Fruit fly (Drosophila melanogaster) whole organism, embryonic: Measurements from ENCODE around the gene mil.

Source experiments
- Aef1 ChIP-seq: fragments of 200-800 bp; sonication (Bioruptor generic); IDR thresholded peaks from 3 replicates; pipeline ENCODE4 v1.3.6; 2022; ENCODE audit warnings: missing biosample characterization, missing genetic modification characterization
- BtbVII ChIP-seq: fragments of 200-800 bp; sonication (Bioruptor generic); optimal IDR thresholded peaks from 3 replicates; lab custom pipeline; 2017; ENCODE audit warnings: missing biosample characterization, mild to moderate bottlenecking, missing genetic modification characterization
- CG10209 ChIP-seq: fragments of 200-800 bp; sonication (Bioruptor generic); optimal IDR thresholded peaks from 3 replicates; lab custom pipeline; 2017; ENCODE audit warnings: missing biosample characterization, mild to moderate bottlenecking, missing genetic modification characterization, missing genetic modification reagents
- CG10267 ChIP-seq: fragments of 200-800 bp; sonication (Bioruptor generic); optimal IDR thresholded peaks from 2 replicates; lab custom pipeline; 2018; ENCODE audit warnings: missing biosample characterization, mild to moderate bottlenecking, missing genetic modification characterization, moderate library complexity
- CG10462 ChIP-seq: fragments of 200-800 bp; sonication (Bioruptor generic); optimal IDR thresholded peaks from 2 replicates; lab custom pipeline; 2016; ENCODE audit warnings: missing biosample characterization, missing genetic modification characterization
- CG12104 ChIP-seq: fragments of 200-800 bp; sonication (Bioruptor generic); optimal IDR thresholded peaks from 3 replicates; lab custom pipeline; 2016; ENCODE audit warnings: missing biosample characterization, missing genetic modification characterization
- CG13123 ChIP-seq: fragments of 200-800 bp; sonication (Bioruptor generic); optimal IDR thresholded peaks from 2 replicates; lab custom pipeline; 2016; ENCODE audit warnings: missing biosample characterization, missing genetic modification characterization
- CG14710 ChIP-seq: fragments of 200-800 bp; sonication (Bioruptor generic); optimal IDR thresholded peaks from 3 replicates; lab custom pipeline; 2019; ENCODE audit warnings: missing biosample characterization, mild to moderate bottlenecking, missing genetic modification characterization, moderate library complexity
- CG15601 ChIP-seq: fragments of 200-800 bp; sonication (Bioruptor generic); optimal IDR thresholded peaks from 3 replicates; lab custom pipeline; 2019; ENCODE audit warnings: missing biosample characterization, mild to moderate bottlenecking, missing genetic modification characterization, moderate library complexity
- CG16779 ChIP-seq: fragments of 200-800 bp; sonication (Bioruptor generic); IDR thresholded peaks from 2 replicates; pipeline ENCODE4 v1.3.6; 2022; ENCODE audit warnings: missing biosample characterization, missing genetic modification characterization
- CG2129 ChIP-seq: fragments of 200-800 bp; sonication (Bioruptor generic); IDR thresholded peaks from 2 replicates; pipeline ENCODE4 v1.3.6; 2022; ENCODE audit warnings: missing biosample characterization, missing genetic modification characterization; ENCODE audit not compliant: partially characterized antibody
- CG2678 ChIP-seq: fragments of 200-800 bp; sonication (Bioruptor generic); optimal IDR thresholded peaks from 3 replicates; lab custom pipeline; 2019; ENCODE audit warnings: missing biosample characterization, mild to moderate bottlenecking, missing genetic modification characterization, moderate library complexity
- CG4282 ChIP-seq: fragments of 200-800 bp; sonication (Bioruptor generic); optimal IDR thresholded peaks from 2 replicates; lab custom pipeline; 2016; ENCODE audit warnings: missing biosample characterization, missing genetic modification characterization
- CG4730 ChIP-seq: fragments of 200-800 bp; sonication (Bioruptor generic); IDR thresholded peaks from 2 replicates; pipeline ENCODE4 v1.3.6; 2022; ENCODE audit warnings: missing biosample characterization, missing genetic modification characterization
- CG4820 ChIP-seq: fragments of 200-800 bp; sonication (Bioruptor generic); optimal IDR thresholded peaks from 3 replicates; lab custom pipeline; 2016; ENCODE audit warnings: missing biosample characterization, missing genetic modification characterization
- CG5180 ChIP-seq: fragments of 200-800 bp; sonication (Bioruptor generic); optimal IDR thresholded peaks from 3 replicates; lab custom pipeline; 2017; ENCODE audit warnings: missing biosample characterization, missing genetic modification characterization, mild to moderate bottlenecking, moderate library complexity, missing genetic modification reagents
- CG6813 ChIP-seq: fragments of 200-800 bp; sonication (Bioruptor generic); optimal IDR thresholded peaks from 2 replicates; lab custom pipeline; 2017; ENCODE audit warnings: missing biosample characterization, missing genetic modification characterization, mild to moderate bottlenecking, moderate library complexity, missing genetic modification reagents
- CG7786 ChIP-seq: fragments of 200-800 bp; sonication (Bioruptor generic); optimal IDR thresholded peaks from 2 replicates; lab custom pipeline; 2016; ENCODE audit warnings: missing biosample characterization, missing genetic modification characterization
- CG8944 ChIP-seq: fragments of 200-800 bp; sonication (Bioruptor generic); optimal IDR thresholded peaks from 3 replicates; lab custom pipeline; 2016; ENCODE audit warnings: missing biosample characterization, missing genetic modification characterization
- CG9932 ChIP-seq: fragments of 200-800 bp; sonication (Bioruptor generic); IDR thresholded peaks from 2 replicates; pipeline ENCODE4 v1.3.6; 2022; ENCODE audit warnings: missing biosample characterization, missing genetic modification characterization
- CHES-1-like ChIP-seq: fragments of 200-800 bp; sonication (Bioruptor generic); optimal IDR thresholded peaks from 2 replicates; lab custom pipeline; 2016; ENCODE audit warnings: missing biosample characterization, missing genetic modification characterization
- CkIIα-i1 ChIP-seq: fragments of 200-800 bp; sonication (Bioruptor generic); IDR thresholded peaks from 2 replicates; pipeline ENCODE4 v1.3.6; 2022; ENCODE audit warnings: missing biosample characterization, missing genetic modification characterization
- Ets65A ChIP-seq: fragments of 200-800 bp; sonication (Bioruptor generic); peaks from one replicate; lab custom pipeline; 2016; ENCODE audit warnings: missing biosample characterization, missing genetic modification characterization
- Ets97D ChIP-seq: fragments of 200-800 bp; sonication (Bioruptor generic); optimal IDR thresholded peaks from 3 replicates; lab custom pipeline; 2016; ENCODE audit warnings: missing biosample characterization, missing genetic modification characterization
- Fer1 ChIP-seq: fragments of 200-800 bp; sonication (Bioruptor generic); optimal IDR thresholded peaks from 2 replicates; lab custom pipeline; 2017; ENCODE audit warnings: missing biosample characterization, mild to moderate bottlenecking, missing genetic modification characterization
- Hsf ChIP-seq: fragments of 200-800 bp; sonication (Bioruptor generic); optimal IDR thresholded peaks from 3 replicates; lab custom pipeline; 2016; ENCODE audit warnings: missing biosample characterization, missing genetic modification characterization
- Kr ChIP-seq: fragments of 200-800 bp; sonication (Bioruptor generic); optimal IDR thresholded peaks from 2 replicates; lab custom pipeline; 2017; ENCODE audit warnings: missing biosample characterization, mild to moderate bottlenecking, missing genetic modification characterization
- Sox102F ChIP-seq: fragments of 200-800 bp; sonication (Bioruptor generic); optimal IDR thresholded peaks from 2 replicates; lab custom pipeline; 2018; ENCODE audit warnings: missing biosample characterization, mild to moderate bottlenecking, missing genetic modification characterization, moderate library complexity
- Sry-β ChIP-seq: fragments of 200-800 bp; sonication (Bioruptor generic); optimal IDR thresholded peaks from 2 replicates; lab custom pipeline; 2018; ENCODE audit warnings: missing biosample characterization, mild to moderate bottlenecking, missing genetic modification characterization, moderate library complexity
- Xrp1 ChIP-seq: fragments of 200-800 bp; sonication (Bioruptor generic); IDR thresholded peaks from 2 replicates; pipeline ENCODE4 v1.3.6; 2022; ENCODE audit warnings: missing biosample characterization, missing genetic modification characterization
- ase ChIP-seq: fragments of 200-800 bp; sonication (Bioruptor generic); IDR thresholded peaks from 3 replicates; pipeline ENCODE4 v1.3.6; 2022; ENCODE audit warnings: missing biosample characterization, missing genetic modification characterization
- btn ChIP-seq: fragments of 200-800 bp; sonication (Bioruptor generic); optimal IDR thresholded peaks from 2 replicates; lab custom pipeline; 2016; ENCODE audit warnings: missing biosample characterization, missing genetic modification characterization
- cwo ChIP-seq: fragments of 200-800 bp; sonication (Bioruptor generic); optimal IDR thresholded peaks from 3 replicates; lab custom pipeline; 2017; ENCODE audit warnings: missing biosample characterization, missing genetic modification characterization, mild to moderate bottlenecking, moderate library complexity, missing genetic modification reagents
- da ChIP-seq: fragments of 200-800 bp; sonication (Bioruptor generic); optimal IDR thresholded peaks from 2 replicates; lab custom pipeline; 2016; ENCODE audit warnings: missing biosample characterization, missing genetic modification characterization
- dati ChIP-seq: fragments of 200-800 bp; sonication (Bioruptor generic); IDR thresholded peaks from 2 replicates; pipeline ENCODE4 v1.3.6; 2022; ENCODE audit warnings: missing biosample characterization, missing genetic modification characterization
- dmrt11E ChIP-seq: fragments of 200-800 bp; sonication (Bioruptor generic); optimal IDR thresholded peaks from 3 replicates; lab custom pipeline; 2018; ENCODE audit warnings: missing biosample characterization, mild to moderate bottlenecking, missing genetic modification characterization, moderate library complexity
- en ChIP-seq: fragments of 200-800 bp; sonication (Bioruptor generic); optimal IDR thresholded peaks from 2 replicates; lab custom pipeline; 2016; ENCODE audit warnings: missing biosample characterization, missing genetic modification characterization
- fu2 ChIP-seq: fragments of 200-800 bp; sonication (Bioruptor generic); optimal IDR thresholded peaks from 2 replicates; lab custom pipeline; 2016; ENCODE audit warnings: missing biosample characterization, missing genetic modification characterization
- gem ChIP-seq: fragments of 200-800 bp; sonication (Bioruptor generic); optimal IDR thresholded peaks from 2 replicates; lab custom pipeline; 2019; ENCODE audit warnings: missing biosample characterization, mild to moderate bottlenecking, missing genetic modification characterization, moderate library complexity
- grau ChIP-seq: fragments of 200-800 bp; optimal IDR thresholded peaks from 3 replicates; lab custom pipeline; 2019; ENCODE audit warnings: missing biosample characterization, mild to moderate bottlenecking, missing genetic modification characterization, moderate library complexity
- gsb-n ChIP-seq: fragments of 200-800 bp; sonication (Bioruptor generic); optimal IDR thresholded peaks from 3 replicates; lab custom pipeline; 2018; ENCODE audit warnings: missing biosample characterization, mild to moderate bottlenecking, missing genetic modification characterization
- gt ChIP-seq: fragments of 200-800 bp; sonication (Bioruptor generic); IDR thresholded peaks from 2 replicates; pipeline ENCODE4 v1.3.6; 2022; ENCODE audit warnings: missing biosample characterization, missing genetic modification characterization
- klu ChIP-seq: fragments of 200-800 bp; sonication (Bioruptor generic); IDR thresholded peaks from 2 replicates; pipeline ENCODE4 v1.3.6; 2022; ENCODE audit warnings: missing biosample characterization, missing genetic modification characterization
- lilli ChIP-seq: fragments of 200-800 bp; sonication (Bioruptor generic); optimal IDR thresholded peaks from 3 replicates; lab custom pipeline; 2016; ENCODE audit warnings: missing biosample characterization, missing genetic modification characterization
- lmd ChIP-seq: fragments of 200-800 bp; sonication (Bioruptor generic); IDR thresholded peaks from 2 replicates; pipeline ENCODE4 v1.3.6; 2022; ENCODE audit warnings: missing biosample characterization, missing genetic modification characterization
- lola ChIP-seq, 3 experiments: fragments of >200 bp in 2 of 3; fragments of 200-800 bp in 1 of 3; sonication (Bioruptor generic) in 1 of 3; optimal IDR thresholded peaks; 2 replicates each; lab custom pipeline; 2017 to 2019; ENCODE audit warnings: missing biosample characterization in 3 of 3, missing genetic modification characterization in 3 of 3, mild to moderate bottlenecking in 1 of 3, moderate library complexity in 1 of 3
- maf-S ChIP-seq: fragments of 200-800 bp; sonication (Bioruptor generic); optimal IDR thresholded peaks from 2 replicates; lab custom pipeline; 2016; ENCODE audit warnings: missing biosample characterization, missing genetic modification characterization
- onecut ChIP-seq: fragments of 200-800 bp; sonication (Bioruptor generic); IDR thresholded peaks from 2 replicates; pipeline ENCODE4 v1.3.6; 2022; ENCODE audit warnings: missing biosample characterization, missing genetic modification characterization
- pan ChIP-seq, 4 experiments: fragments of >200 bp in 3 of 4; fragments of 200-800 bp in 1 of 4; sonication (Bioruptor generic) in 1 of 4; optimal IDR thresholded peaks in 3 of 4; IDR thresholded peaks in 1 of 4; 2 replicates each; pipeline versions ENCODE4 v1.3.6 to Lab custom; 2017 to 2022; ENCODE audit warnings: missing biosample characterization in 2 of 4, missing genetic modification characterization in 2 of 4, mixed read lengths in 1 of 4
- pnt ChIP-seq: fragments of 200-800 bp; sonication (Bioruptor generic); optimal IDR thresholded peaks from 3 replicates; lab custom pipeline; 2016; ENCODE audit warnings: missing biosample characterization, missing genetic modification characterization

Gene mil

dm6 chr3R:27922673-27923175 lies 10.5 kb downstream of the mil start, which contains the start of gene RpL4 (continued):
- peak; percentile 66; the same call in 1 of the 2 replicates for TF ChIP-seq CG16779 (GFP tag; lab: Robert Waterston, UW)
- peak; percentile 99 for TF ChIP-seq Ets97D (GFP tag; lab: Kevin White, UChicago)
- peak; percentile 56 for TF ChIP-seq maf-S (GFP tag; lab: Kevin White, UChicago)
- TF ChIP-seq CG10462 (GFP tag; lab: Kevin White, UChicago): peak; percentile 48
- peak; percentile 88 for TF ChIP-seq Sry-β (GFP tag; lab: Kevin White, UChicago)
- no peak for TF ChIP-seq CG2129 (GFP tag; lab: Robert Waterston, UW)
- TF ChIP-seq Hsf (GFP tag; lab: Kevin White, UChicago): peak; percentile 80
- peak; percentile 56 for TF ChIP-seq CG7786 (GFP tag; lab: Kevin White, UChicago)
- peak; percentile 76 for TF ChIP-seq lilli (GFP tag; lab: Kevin White, UChicago)
- TF ChIP-seq CHES-1-like (GFP tag; lab: Kevin White, UChicago): peak; percentile 77
- TF ChIP-seq CG2678 (tag; lab: Kevin White, UChicago): peak; percentile 71
- TF ChIP-seq lola (GFP tag; optimal IDR thresholded peaks at IDR 0.05; lab: Kevin White, UChicago): peak in 1 of 3 experiments; percentile 61
- TF ChIP-seq pnt (GFP tag; lab: Kevin White, UChicago): peak; percentile 24
- peak; percentile 98 for TF ChIP-seq Ets65A (GFP tag; lab: Kevin White, UChicago)
- TF ChIP-seq CG12104: peak; percentile 85
- peak; percentile 57; the same call in 1 of the 2 replicates for TF ChIP-seq CG4730
- TF ChIP-seq dmrt11E: peak; percentile 79
- peak; percentile 40 for TF ChIP-seq da
- TF ChIP-seq CG13123 (GFP tag; lab: Kevin White, UChicago): peak; percentile 65
- TF ChIP-seq gsb-n (tag; lab: Kevin White, UChicago): peak; percentile 69
- TF ChIP-seq onecut: peak; percentile 91
- 0 out of 3 replicates have a peak, but pooled peaks have one; percentile 21 for TF ChIP-seq Aef1
- peak; percentile 87 for TF ChIP-seq BtbVII (GFP tag; lab: Kevin White, UChicago)
- TF ChIP-seq pan (optimal IDR thresholded peaks at IDR 0.05; lab: Kevin White, UChicago): no peak
- peak in 1 of 2 experiments; percentile 79 for TF ChIP-seq pan (GFP tag; optimal IDR thresholded peaks at IDR 0.05 in 1 of 2, IDR thresholded peaks at IDR 0.05 in 1 of 2)
- peak; percentile 56 for TF ChIP-seq dati (GFP tag; lab: Robert Waterston, UW)
- TF ChIP-seq ase (GFP tag; lab: Robert Waterston, UW): peak; percentile 74; the same call in 2 of the 3 replicates
- peak; percentile 59 for TF ChIP-seq gem (tag; lab: Kevin White, UChicago)
- peak; percentile 47 for TF ChIP-seq Sox102F
- TF ChIP-seq CkIIα-i1 (GFP tag; lab: Robert Waterston, UW): no peak
- TF ChIP-seq grau (tag; lab: Kevin White, UChicago): peak; percentile 64
- no peak; the same call in 1 of the 2 replicates for TF ChIP-seq Xrp1
- no peak for TF ChIP-seq klu (GFP tag; lab: Robert Waterston, UW)
- peak; percentile 58 for TF ChIP-seq lmd
- peak; percentile 56 for TF ChIP-seq CG4820 (GFP tag; lab: Kevin White, UChicago)
- peak; percentile 65 for TF ChIP-seq CG9932 (GFP tag; lab: Robert Waterston, UW)
- peak; percentile 77 for TF ChIP-seq btn
- TF ChIP-seq cwo (GFP tag; lab: Kevin White, UChicago): peak; percentile 44
- TF ChIP-seq CG5180 (GFP tag; lab: Kevin White, UChicago): peak; percentile 76
- TF ChIP-seq fu2 (GFP tag; lab: Kevin White, UChicago): peak; percentile 41
- no peak for TF ChIP-seq CG4282
- TF ChIP-seq CG10209 (GFP tag; lab: Kevin White, UChicago): peak; percentile 91
- TF ChIP-seq Kr: peak; percentile 57
- TF ChIP-seq CG15601: peak; percentile 76
- no peak for TF ChIP-seq gt
- peak; percentile 76 for TF ChIP-seq CG14710 (tag; lab: Kevin White, UChicago)
- peak; percentile 90 for TF ChIP-seq CG10267 (tag; lab: Kevin White, UChicago)
- TF ChIP-seq Fer1 (GFP tag; lab: Kevin White, UChicago): peak; percentile 84
- TF ChIP-seq CG6813 (GFP tag; lab: Kevin White, UChicago): peak; percentile 93
- peak; percentile 76 for TF ChIP-seq en (GFP tag; lab: Kevin White, UChicago)
- TF ChIP-seq CG8944: peak; percentile 44
